Worm (Caenorhabditis elegans) whole organism, midembryonic: ENCODE measurements around the gene T06E6.1.

ENCODE experiments used
- cog-1 ChIP-seq: sonication (generic microtip); optimal IDR thresholded peaks from 2 replicates; lab custom pipeline; 2016; ENCODE audit warnings: missing genetic modification characterization, missing compliant biosample characterization
- flt-1 ChIP-seq: fragments of 200-800 bp; sonication (Bioruptor generic); IDR thresholded peaks from 2 replicates; pipeline ENCODE4 v1.3.6; 2022; ENCODE audit warnings: missing genetic modification characterization, missing compliant biosample characterization
- med-1 ChIP-seq: sonication (generic microtip); optimal IDR thresholded peaks from 2 replicates; lab custom pipeline; 2017; ENCODE audit warnings: missing genetic modification characterization, mild to moderate bottlenecking, missing compliant biosample characterization, antibody characterized with exemption, missing genetic modification reagents; ENCODE audit not compliant: insufficient read depth
- ref-1 ChIP-seq: fragments of 200-800 bp; sonication (Bioruptor generic); conservative IDR thresholded peaks from 2 replicates; pipeline ENCODE4 v1.3.6; 2022; ENCODE audit warnings: missing genetic modification reagents, missing genetic modification characterization, missing compliant biosample characterization
- tab-1 ChIP-seq: fragments of 200-800 bp; sonication (Bioruptor generic); IDR thresholded peaks from 2 replicates; pipeline ENCODE4 v1.3.6; 2022; ENCODE audit warnings: missing genetic modification characterization, missing compliant biosample characterization
- ztf-23 ChIP-seq: fragments of 200-800 bp; sonication (Bioruptor generic); IDR thresholded peaks from 2 replicates; pipeline ENCODE4 v1.3.6; 2022; ENCODE audit warnings: missing genetic modification reagents, missing genetic modification characterization, missing compliant biosample characterization
- ztf-29 ChIP-seq: fragments of 200-800 bp; sonication (Bioruptor generic); IDR thresholded peaks from 2 replicates; pipeline ENCODE4 v1.3.6; 2022; ENCODE audit warnings: missing genetic modification reagents, missing genetic modification characterization, missing compliant biosample characterization

DNA sequence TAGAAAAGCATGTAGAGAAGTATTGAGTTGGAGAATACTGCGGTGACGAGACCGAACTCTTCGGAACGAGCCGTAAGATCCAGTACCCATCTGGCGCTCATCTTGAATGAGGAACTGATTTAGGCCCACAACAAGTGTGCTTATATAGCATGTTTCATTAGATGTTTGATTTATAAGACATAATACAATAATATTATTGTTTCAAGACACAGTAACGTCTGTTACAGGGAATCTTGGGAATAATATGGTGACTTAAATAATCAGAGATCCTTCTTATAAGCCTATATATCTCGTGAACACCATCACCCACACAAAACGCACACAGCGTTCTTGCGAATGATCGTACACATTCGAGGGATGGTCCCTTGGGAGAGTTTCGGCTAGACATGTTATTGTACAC is 11.0 kb downstream of the T06E6.1 start, which contains the start of gene str-88:
- TF ChIP-seq flt-1 (GFP tag; lab: Robert Waterston, UW) (no peak), ztf-29 (GFP tag; lab: Robert Waterston, UW) (no peak), ztf-23 (GFP tag; lab: Robert Waterston, UW) (no peak), med-1 (no peak), tab-1 (no peak), ref-1 (GFP tag; lab: Robert Waterston, UW) (no peak), cog-1 (tag; lab: Kevin White, UChicago) (no peak)
